Worm (Caenorhabditis elegans): Measurements from ENCODE around the gene atg-16.2.

DNA sequence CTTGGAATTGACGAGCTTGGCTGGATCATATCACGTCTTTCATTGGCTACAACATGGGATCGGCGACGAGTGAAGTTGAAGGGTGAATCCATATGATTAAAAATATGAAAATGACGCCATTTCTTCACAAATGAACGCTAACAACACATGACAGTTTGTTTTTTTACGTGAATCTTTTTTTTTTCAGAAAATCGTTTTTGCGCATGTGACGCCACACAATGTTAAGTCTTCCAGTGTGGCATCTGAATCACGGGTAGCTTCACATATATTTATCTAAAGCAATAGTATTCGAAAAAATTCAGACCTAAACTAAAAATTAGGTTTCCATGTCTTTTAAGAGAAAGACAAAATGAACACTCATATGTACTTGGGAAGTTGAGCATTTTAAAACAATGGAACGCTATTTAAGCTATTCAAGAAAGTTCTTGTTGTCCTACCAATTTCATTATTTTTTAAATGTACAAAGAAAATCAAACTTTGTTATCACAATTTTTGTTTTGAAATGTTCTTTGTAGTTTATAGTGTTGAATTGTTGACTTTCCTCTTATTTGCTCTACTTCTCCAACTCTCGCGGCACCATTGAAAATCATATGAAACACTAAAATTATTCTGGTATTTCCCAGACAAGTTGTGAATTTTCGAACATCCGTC, 31.8 kb upstream of the atg-16.2 start, which contains the start of the genes lido-16 and plpp-1.2:
- no peak for TF ChIP-seq ztf-29 (GFP tag; IDR thresholded peaks at IDR 0.05)
- TF ChIP-seq cog-1 (tag; optimal IDR thresholded peaks at IDR 0.05) = no peak
- TF ChIP-seq tab-1 (GFP tag; IDR thresholded peaks at IDR 0.05) = no peak
- TF ChIP-seq flt-1 (GFP tag; IDR thresholded peaks at IDR 0.05) = no peak
- no peak for TF ChIP-seq ref-1 (GFP tag; conservative IDR thresholded peaks at IDR 0.05)
- TF ChIP-seq ztf-23 (GFP tag; IDR thresholded peaks at IDR 0.05) = no peak
